Worm (Caenorhabditis elegans) whole organism, midembryonic: Measurements from ENCODE around the gene F54F2.7.

Experiments
- T22C8.4 ChIP-seq: fragments of 200-800 bp; sonication (Bioruptor generic); IDR thresholded peaks from 2 replicates; pipeline ENCODE4 v1.3.6; 2022; ENCODE audit warnings: missing genetic modification characterization, missing compliant biosample characterization
- cog-1 ChIP-seq: sonication (generic microtip); optimal IDR thresholded peaks from 2 replicates; lab custom pipeline; 2016; ENCODE audit warnings: missing genetic modification characterization, missing compliant biosample characterization
- flt-1 ChIP-seq: fragments of 200-800 bp; sonication (Bioruptor generic); IDR thresholded peaks from 2 replicates; pipeline ENCODE4 v1.3.6; 2022; ENCODE audit warnings: missing genetic modification characterization, missing compliant biosample characterization
- med-1 ChIP-seq: sonication (generic microtip); optimal IDR thresholded peaks from 2 replicates; lab custom pipeline; 2017; ENCODE audit warnings: missing genetic modification characterization, mild to moderate bottlenecking, missing compliant biosample characterization, antibody characterized with exemption, missing genetic modification reagents; ENCODE audit not compliant: insufficient read depth
- tab-1 ChIP-seq: fragments of 200-800 bp; sonication (Bioruptor generic); IDR thresholded peaks from 2 replicates; pipeline ENCODE4 v1.3.6; 2022; ENCODE audit warnings: missing genetic modification characterization, missing compliant biosample characterization
- ztf-23 ChIP-seq: fragments of 200-800 bp; sonication (Bioruptor generic); IDR thresholded peaks from 2 replicates; pipeline ENCODE4 v1.3.6; 2022; ENCODE audit warnings: missing genetic modification reagents, missing genetic modification characterization, missing compliant biosample characterization
- ztf-29 ChIP-seq: fragments of 200-800 bp; sonication (Bioruptor generic); IDR thresholded peaks from 2 replicates; pipeline ENCODE4 v1.3.6; 2022; ENCODE audit warnings: missing genetic modification reagents, missing genetic modification characterization, missing compliant biosample characterization

- TF ChIP-seq med-1 (GFP tag; lab: Kevin White, UChicago) (no peak), cog-1 (tag; lab: Kevin White, UChicago) (no peak), ztf-23 (GFP tag; lab: Robert Waterston, UW) (no peak), flt-1 (GFP tag; lab: Robert Waterston, UW) (no peak), T22C8.4 (no peak), tab-1 (no peak), ztf-29 (no peak)
Observed at ce11 chrIII:8773375-8773774, 33.8 kb downstream of the F54F2.7 start.
